Worm (Caenorhabditis elegans) whole organism, L2 larva: ENCODE measurements around the gene F01D5.7.

ENCODE experiments used
- elt-3 ChIP-seq: sonication (generic microtip); optimal IDR thresholded peaks from 2 replicates; lab custom pipeline; 2017; ENCODE audit warnings: missing biosample characterization, missing genetic modification characterization
- fos-1 ChIP-seq: fragments of 150-350 bp; optimal IDR thresholded peaks from 2 replicates; lab custom pipeline; 2014; ENCODE audit warnings: missing biosample characterization, missing genetic modification characterization
- lin-13 ChIP-seq: fragments of 150-350 bp; optimal IDR thresholded peaks from 2 replicates; lab custom pipeline; 2014; ENCODE audit warnings: missing biosample characterization, missing genetic modification reagents, missing genetic modification characterization
- nhr-21 ChIP-seq: fragments of 150-350 bp; optimal IDR thresholded peaks from 2 replicates; lab custom pipeline; 2014; ENCODE audit warnings: missing biosample characterization, missing genetic modification characterization
- sma-9 ChIP-seq, 2 experiments: fragments of 150-350 bp in 1 of 2; sonication (generic microtip) in 1 of 2; optimal IDR thresholded peaks; 2 replicates each; lab custom pipeline; 2014 to 2016; ENCODE audit warnings: missing genetic modification characterization in 2 of 2, mild to moderate bottlenecking in 1 of 2, missing biosample characterization in 1 of 2, missing compliant biosample characterization in 1 of 2, missing genetic modification reagents in 1 of 2, moderate library complexity in 1 of 2
- unc-55 ChIP-seq: fragments of 150-350 bp; sonication (generic microtip); optimal IDR thresholded peaks from 3 replicates; lab custom pipeline; 2014; ENCODE audit warnings: missing biosample characterization, missing genetic modification reagents, missing genetic modification characterization
- zag-1 ChIP-seq: fragments of 150-350 bp; optimal IDR thresholded peaks from 2 replicates; lab custom pipeline; 2014; ENCODE audit warnings: missing biosample characterization, missing genetic modification characterization
- ztf-11 ChIP-seq: sonication (generic microtip); optimal IDR thresholded peaks from 2 replicates; lab custom pipeline; 2017; ENCODE audit warnings: missing biosample characterization, missing genetic modification characterization

ce11 chrII:14039811-14040203 is 31.3 kb downstream of the F01D5.7 start:
- TF ChIP-seq zag-1 (tag; lab: Kevin White, UChicago) (no peak), sma-9 (GFP tag; optimal IDR thresholded peaks at IDR 0.05; lab: Kevin White, UChicago) (no peak), sma-9 (tag; optimal IDR thresholded peaks at IDR 0.05; lab: Kevin White, UChicago) (no peak), nhr-21 (tag; lab: Kevin White, UChicago) (no peak), lin-13 (GFP tag; lab: Kevin White, UChicago) (no peak), ztf-11 (tag; lab: Kevin White, UChicago) (no peak), fos-1 (tag; lab: Kevin White, UChicago) (no peak), elt-3 (tag; lab: Kevin White, UChicago) (no peak), unc-55 (GFP tag; lab: Kevin White, UChicago) (no peak)
